Worm (Caenorhabditis elegans) whole organism, L1 larva: Measurements from ENCODE around the gene ZC504.1.

Source experiments
- F16B12.6 ChIP-seq: fragments of 150-350 bp; optimal IDR thresholded peaks from 2 replicates; lab custom pipeline; 2014; ENCODE audit warnings: missing biosample characterization, missing genetic modification characterization
- aha-1 ChIP-seq: fragments of 150-350 bp; optimal IDR thresholded peaks from 2 replicates; lab custom pipeline; 2014; ENCODE audit warnings: missing biosample characterization, missing genetic modification characterization
- ama-1 ChIP-seq: fragments of 150-350 bp; optimal IDR thresholded peaks from 2 replicates; lab custom pipeline; 2014
- blmp-1 ChIP-seq: fragments of 150-350 bp; optimal IDR thresholded peaks from 2 replicates; lab custom pipeline; 2014; ENCODE audit warnings: missing biosample characterization, missing genetic modification characterization
- ceh-63 ChIP-seq: fragments of 200-800 bp; sonication (Bioruptor generic); optimal IDR thresholded peaks from 2 replicates; lab custom pipeline; 2018; ENCODE audit warnings: mild to moderate bottlenecking, missing genetic modification characterization, missing compliant biosample characterization
- ceh-8 ChIP-seq: fragments of 200-800 bp; sonication (Bioruptor generic); optimal IDR thresholded peaks from 2 replicates; lab custom pipeline; 2018; ENCODE audit warnings: mild to moderate bottlenecking, missing genetic modification characterization, moderate library complexity, missing compliant biosample characterization
- ceh-82 ChIP-seq, 3 experiments: fragments of 150-350 bp in 1 of 3; sonication (generic microtip) in 2 of 3; optimal IDR thresholded peaks; 2 replicates each; lab custom pipeline; 2014 to 2017; ENCODE audit warnings: missing biosample characterization in 3 of 3, missing genetic modification characterization in 3 of 3
- ceh-90 ChIP-seq: sonication (generic microtip); optimal IDR thresholded peaks from 2 replicates; lab custom pipeline; 2016; ENCODE audit warnings: missing genetic modification characterization, missing compliant biosample characterization
- dpl-1 ChIP-seq, 3 experiments: fragments of 150-350 bp in 2 of 3; sonication (generic microtip) in 1 of 3; optimal IDR thresholded peaks; 2 replicates each; lab custom pipeline; 2014 to 2017; ENCODE audit warnings: missing biosample characterization in 3 of 3, missing genetic modification characterization in 3 of 3, missing genetic modification reagents in 3 of 3
- efl-1 ChIP-seq, 4 experiments: fragments of 150-350 bp; optimal IDR thresholded peaks in 3 of 4; peaks in 1 of 4; 1 replicate in 1 of 4; 2 replicates in 3 of 4; lab custom pipeline; 2014; ENCODE audit warnings: missing biosample characterization in 2 of 4, missing genetic modification characterization in 2 of 4, missing genetic modification reagents in 2 of 4
- efl-3 ChIP-seq: fragments of 200-800 bp; sonication (Bioruptor generic); optimal IDR thresholded peaks from 2 replicates; lab custom pipeline; 2018; ENCODE audit warnings: mild to moderate bottlenecking, missing genetic modification characterization, missing compliant biosample characterization
- egl-13 ChIP-seq: sonication (generic microtip); optimal IDR thresholded peaks from 2 replicates; lab custom pipeline; 2016; ENCODE audit warnings: missing genotype, missing genetic modification reagents, missing genetic modification characterization, missing compliant biosample characterization
- elt-2 ChIP-seq: sonication (generic microtip); optimal IDR thresholded peaks from 2 replicates; lab custom pipeline; 2016; ENCODE audit warnings: missing genetic modification characterization, mild to moderate bottlenecking, inconsistent platforms, missing compliant biosample characterization, missing genetic modification reagents
- fkh-4 ChIP-seq: sonication (generic microtip); optimal IDR thresholded peaks from 2 replicates; lab custom pipeline; 2016; ENCODE audit warnings: missing compliant biosample characterization, missing genetic modification characterization, borderline replicate concordance
- fos-1 ChIP-seq: fragments of 150-350 bp; optimal IDR thresholded peaks from 2 replicates; lab custom pipeline; 2014; ENCODE audit warnings: missing biosample characterization, missing genetic modification characterization
- grh-1 ChIP-seq: fragments of 200-800 bp; sonication (Bioruptor generic); IDR thresholded peaks from 2 replicates; pipeline ENCODE4 v1.3.6; 2022; ENCODE audit warnings: missing genetic modification reagents, missing genetic modification characterization, missing compliant biosample characterization
- hlh-17 ChIP-seq: fragments of 200-800 bp; sonication (Bioruptor generic); optimal IDR thresholded peaks from 2 replicates; lab custom pipeline; 2018; ENCODE audit warnings: missing genetic modification characterization, mild to moderate bottlenecking, missing compliant biosample characterization, moderate library complexity, borderline replicate concordance
- hlh-4 ChIP-seq: sonication (generic microtip); optimal IDR thresholded peaks from 2 replicates; lab custom pipeline; 2016; ENCODE audit warnings: mild to moderate bottlenecking, missing genetic modification characterization, missing compliant biosample characterization
- hpl-2 ChIP-seq: fragments of 150-350 bp; optimal IDR thresholded peaks from 2 replicates; lab custom pipeline; 2014; ENCODE audit warnings: missing biosample characterization, missing genetic modification reagents, missing genetic modification characterization
- jun-1 ChIP-seq: fragments of 150-350 bp; optimal IDR thresholded peaks from 2 replicates; lab custom pipeline; 2014; ENCODE audit warnings: missing biosample characterization, missing genetic modification reagents, missing genetic modification characterization
- lin-14 ChIP-seq: fragments of 200-800 bp; sonication (Bioruptor generic); optimal IDR thresholded peaks from 2 replicates; lab custom pipeline; 2018; ENCODE audit warnings: mild to moderate bottlenecking, missing genetic modification characterization, moderate library complexity, missing compliant biosample characterization
- lin-15B ChIP-seq: fragments of 150-350 bp; sonication (generic microtip); optimal IDR thresholded peaks from 3 replicates; lab custom pipeline; 2014; ENCODE audit warnings: missing biosample characterization, missing genetic modification characterization
- lir-3 ChIP-seq: sonication (generic microtip); optimal IDR thresholded peaks from 2 replicates; lab custom pipeline; 2016; ENCODE audit warnings: mild to moderate bottlenecking, missing genetic modification characterization, moderate library complexity, missing compliant biosample characterization; ENCODE audit not compliant: poor library complexity
- mab-9 ChIP-seq: fragments of 200-800 bp; sonication (Bioruptor generic); IDR thresholded peaks from 2 replicates; pipeline ENCODE4 v1.3.6; 2022; ENCODE audit warnings: missing genetic modification reagents, missing genetic modification characterization, missing compliant biosample characterization
- mep-1 ChIP-seq: fragments of 150-350 bp; optimal IDR thresholded peaks from 2 replicates; lab custom pipeline; 2014; ENCODE audit warnings: missing biosample characterization, missing genetic modification characterization
- nhr-11 ChIP-seq: fragments of 150-350 bp; optimal IDR thresholded peaks from 2 replicates; lab custom pipeline; 2014; ENCODE audit warnings: missing biosample characterization, missing genetic modification characterization
- nhr-12 ChIP-seq: sonication (generic microtip); optimal IDR thresholded peaks from 2 replicates; lab custom pipeline; 2017; ENCODE audit warnings: missing biosample characterization, missing genetic modification characterization
- nhr-19 ChIP-seq: fragments of 200-800 bp; sonication (Bioruptor generic); conservative IDR thresholded peaks from 2 replicates; pipeline ENCODE4 v1.3.6; 2022; ENCODE audit warnings: missing genetic modification characterization, missing compliant biosample characterization
- nhr-20 ChIP-seq: sonication (generic microtip); optimal IDR thresholded peaks from 2 replicates; lab custom pipeline; 2016; ENCODE audit warnings: mild to moderate bottlenecking, missing genetic modification characterization, missing compliant biosample characterization
- nhr-28 ChIP-seq: fragments of 150-350 bp; optimal IDR thresholded peaks from 2 replicates; lab custom pipeline; 2014; ENCODE audit warnings: missing biosample characterization, missing genetic modification characterization
- nhr-47 ChIP-seq: sonication (generic microtip); optimal IDR thresholded peaks from 2 replicates; lab custom pipeline; 2016; ENCODE audit warnings: mild to moderate bottlenecking, missing genetic modification characterization, moderate library complexity, missing compliant biosample characterization
- nhr-77 ChIP-seq: fragments of 150-350 bp; optimal IDR thresholded peaks from 2 replicates; lab custom pipeline; 2014; ENCODE audit warnings: missing biosample characterization, missing genetic modification characterization
- nhr-85 ChIP-seq: sonication (generic microtip); peaks from one replicate; lab custom pipeline; 2016; ENCODE audit warnings: missing genetic modification characterization, inconsistent platforms, missing compliant biosample characterization
- nhr-90 ChIP-seq: sonication (generic microtip); optimal IDR thresholded peaks from 2 replicates; lab custom pipeline; 2016; ENCODE audit warnings: mild to moderate bottlenecking, missing genetic modification characterization, missing compliant biosample characterization; ENCODE audit not compliant: poor library complexity
- pax-3 ChIP-seq: fragments of 200-800 bp; sonication (Bioruptor generic); optimal IDR thresholded peaks from 2 replicates; lab custom pipeline; 2018; ENCODE audit warnings: mild to moderate bottlenecking, missing genetic modification characterization, moderate library complexity, missing compliant biosample characterization
- pqm-1 ChIP-seq: sonication (generic microtip); optimal IDR thresholded peaks from 3 replicates; lab custom pipeline; 2017; ENCODE audit warnings: missing biosample characterization, missing genetic modification characterization
- sox-4 ChIP-seq: sonication (generic microtip); optimal IDR thresholded peaks from 2 replicates; lab custom pipeline; 2016; ENCODE audit warnings: missing genetic modification characterization, missing compliant biosample characterization
- sptf-1 ChIP-seq: fragments of 150-350 bp; optimal IDR thresholded peaks from 2 replicates; lab custom pipeline; 2014; ENCODE audit warnings: missing biosample characterization, missing genetic modification characterization
- sup-37 ChIP-seq: fragments of 200-800 bp; sonication (Bioruptor generic); optimal IDR thresholded peaks from 2 replicates; lab custom pipeline; 2018; ENCODE audit warnings: mild to moderate bottlenecking, missing genetic modification characterization, missing compliant biosample characterization
- swsn-7 ChIP-seq: sonication (generic microtip); optimal IDR thresholded peaks from 2 replicates; lab custom pipeline; 2016; ENCODE audit warnings: missing genetic modification characterization, missing compliant biosample characterization
- tbx-2 ChIP-seq: sonication (generic microtip); optimal IDR thresholded peaks from 2 replicates; lab custom pipeline; 2016; ENCODE audit warnings: missing genetic modification characterization, missing compliant biosample characterization
- unc-30 ChIP-seq: sonication (generic microtip); optimal IDR thresholded peaks from 2 replicates; lab custom pipeline; 2017; ENCODE audit warnings: missing biosample characterization, missing genetic modification characterization
- unc-62 ChIP-seq: fragments of 150-350 bp; optimal IDR thresholded peaks from 2 replicates; lab custom pipeline; 2014; ENCODE audit warnings: missing biosample characterization, missing genetic modification reagents, missing genetic modification characterization
- unc-86 ChIP-seq: sonication (generic microtip); optimal IDR thresholded peaks from 2 replicates; lab custom pipeline; 2016; ENCODE audit warnings: missing genetic modification characterization, missing compliant biosample characterization
- vab-15 ChIP-seq: sonication (generic microtip); optimal IDR thresholded peaks from 2 replicates; lab custom pipeline; 2017; ENCODE audit warnings: missing genotype, mild to moderate bottlenecking, missing genetic modification characterization, missing compliant biosample characterization
- zag-1 ChIP-seq: fragments of 150-350 bp; optimal IDR thresholded peaks from 2 replicates; lab custom pipeline; 2014; ENCODE audit warnings: missing biosample characterization, missing genetic modification characterization
- zip-4 ChIP-seq: fragments of 200-800 bp; sonication (Bioruptor generic); optimal IDR thresholded peaks from 2 replicates; lab custom pipeline; 2018; ENCODE audit warnings: mild to moderate bottlenecking, missing genetic modification characterization, moderate library complexity, missing compliant biosample characterization
- ztf-11 ChIP-seq, 2 experiments: sonication (generic microtip); optimal IDR thresholded peaks; 2 replicates each; lab custom pipeline; 2016 to 2017; ENCODE audit warnings: missing genetic modification characterization in 2 of 2, missing biosample characterization in 1 of 2, missing compliant biosample characterization in 1 of 2

Gene ZC504.1

ce11 chrX:10406850-10407249 is at the start of gene ZC504.1:
Gene ZC504.1 (plus strand): TSS chrX:10407150.
- TF ChIP-seq efl-1 (optimal IDR thresholded peaks at IDR 0.05; lab: Kevin White, UChicago) (no peak), efl-1 (GFP tag; optimal IDR thresholded peaks at IDR 0.05 in 1 of 2; lab: Kevin White, UChicago) (peak in 1 of 2 experiments; percentile 51), vab-15 (tag; lab: Kevin White, UChicago) (no peak)
- TF ChIP-seq, all 84 proteins: peak for 1

ce11 chrX:10358083-10358482 is 48.9 kb upstream of the ZC504.1 start, which contains the start of gene efhc-1:
Gene efhc-1 (plus strand): TSS chrX:10358383.
- TF ChIP-seq blmp-1 (tag; lab: Kevin White, UChicago) (peak; percentile 16), dpl-1 (GFP tag; optimal IDR thresholded peaks at IDR 0.05; lab: Kevin White, UChicago) (no peak)

- TF ChIP-seq nhr-28 (no peak), grh-1 (GFP tag; lab: Robert Waterston, UW) (no peak), hpl-2 (GFP tag; lab: Kevin White, UChicago) (no peak), pqm-1 (tag; lab: Kevin White, UChicago) (no peak), hlh-4 (tag; lab: Kevin White, UChicago) (no peak), lir-3 (no peak), egl-13 (tag; lab: Kevin White, UChicago) (no peak), lin-14 (GFP tag; lab: Kevin White, UChicago) (peak; percentile 80), ceh-63 (GFP tag; lab: Kevin White, UChicago) (no peak), ceh-82 (tag; optimal IDR thresholded peaks at IDR 0.05; lab: Kevin White, UChicago) (peak in 2 of 3 experiments; percentile 2 to 16), fos-1 (tag; lab: Kevin White, UChicago) (no peak), ztf-11 (tag; optimal IDR thresholded peaks at IDR 0.05; lab: Kevin White, UChicago) (no peak), mep-1 (tag; lab: Kevin White, UChicago) (peak; percentile 31), ama-1 (lab: Kevin White, UChicago) (no peak), nhr-90 (no peak), nhr-20 (tag; lab: Kevin White, UChicago) (peak; percentile 40), efl-3 (GFP tag; lab: Kevin White, UChicago) (no peak), lin-15B (no peak), F16B12.6 (tag; lab: Kevin White, UChicago) (no peak), sptf-1 (tag; lab: Kevin White, UChicago) (no peak), tbx-2 (tag; lab: Kevin White, UChicago) (peak; percentile 29), fkh-4 (tag; lab: Kevin White, UChicago) (no peak), sup-37 (GFP tag; lab: Kevin White, UChicago) (no peak), nhr-47 (tag; lab: Kevin White, UChicago) (peak; percentile 41), swsn-7 (tag; lab: Kevin White, UChicago) (peak; percentile 58), nhr-11 (tag; lab: Kevin White, UChicago) (no peak), ceh-90 (tag; lab: Kevin White, UChicago) (no peak), elt-2 (tag; lab: Kevin White, UChicago) (no peak), nhr-85 (tag; lab: Kevin White, UChicago) (peak; percentile 57), hlh-17 (GFP tag; lab: Kevin White, UChicago) (no peak), zip-4 (no peak), aha-1 (no peak), unc-86 (tag; lab: Kevin White, UChicago) (peak; percentile 36), sox-4 (tag; lab: Kevin White, UChicago) (no peak), vab-15 (tag; lab: Kevin White, UChicago) (no peak), blmp-1 (tag; lab: Kevin White, UChicago) (peak; percentile 14), nhr-12 (no peak), nhr-77 (tag; lab: Kevin White, UChicago) (no peak), unc-30 (tag; lab: Kevin White, UChicago) (no peak), pax-3 (tag; lab: Kevin White, UChicago) (no peak), unc-62 (GFP tag; lab: Kevin White, UChicago) (no peak), jun-1 (tag; lab: Kevin White, UChicago) (no peak), ceh-8 (GFP tag; lab: Kevin White, UChicago) (no peak), zag-1 (tag; lab: Kevin White, UChicago) (no peak), nhr-19 (GFP tag; lab: Robert Waterston, UW) (0 out of 2 replicates have a peak, but pooled peaks have one; percentile 17), mab-9 (GFP tag; lab: Robert Waterston, UW) (no peak)
Measured at ce11 chrX:10372556-10372955, 34.4 kb upstream of the ZC504.1 start, which contains the start of gene Y49A10A.2. Gene Y49A10A.2 (minus strand): TSS chrX:10372664.
